Fruit fly (Drosophila melanogaster) whole organism, larva: ENCODE data around the gene Snx3.

Experiments used
- noc ChIP-seq: fragments of 200-800 bp; sonication (Bioruptor generic); optimal IDR thresholded peaks from 3 replicates; lab custom pipeline; 2019; ENCODE audit warnings: missing biosample characterization, mild to moderate bottlenecking, missing genetic modification characterization, moderate library complexity

Snx3 gene

DNA sequence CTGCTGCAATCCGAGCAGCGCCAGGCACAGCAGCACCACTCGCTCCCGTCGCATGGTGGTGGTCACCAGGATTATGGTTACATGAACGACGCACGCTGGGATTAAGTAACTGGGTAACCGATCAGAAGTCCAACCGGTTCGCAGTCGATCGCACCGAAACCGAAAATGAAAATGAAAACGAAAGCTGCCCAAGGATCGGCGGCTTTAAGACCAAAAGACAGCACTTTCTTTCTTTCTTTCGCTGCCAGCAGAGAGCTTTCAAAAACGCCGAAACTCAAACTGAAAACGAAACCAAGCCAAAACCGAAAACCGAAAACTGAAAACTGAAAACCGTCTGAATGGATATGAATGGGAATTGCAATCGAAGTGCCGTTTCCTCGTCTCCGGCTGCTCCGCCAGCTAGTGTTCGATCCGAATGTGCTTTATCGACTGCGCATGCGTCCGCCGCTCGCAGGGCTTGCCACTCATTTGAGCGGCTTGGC lies 14.3 kb downstream of the Snx3 start, which contains the start of gene CG6753:
TSS of gene CG6753 (minus strand) at position 432 of the 482 bp plus-strand sequence.
- TF ChIP-seq noc (tag; lab: Kevin White, UChicago) = no peak

dm6 chr3R:12644621-12645310 lies 16.9 kb downstream of the Snx3 start:
- no peak for TF ChIP-seq noc (tag; lab: Kevin White, UChicago)

dm6 chr3R:12645771-12646317 lies 18.0 kb downstream of the Snx3 start:
- TF ChIP-seq noc (tag; lab: Kevin White, UChicago) = no peak

dm6 chr3R:12646926-12647325 lies 19.1 kb downstream of the Snx3 start:
- no peak for TF ChIP-seq noc (tag; lab: Kevin White, UChicago)

DNA sequence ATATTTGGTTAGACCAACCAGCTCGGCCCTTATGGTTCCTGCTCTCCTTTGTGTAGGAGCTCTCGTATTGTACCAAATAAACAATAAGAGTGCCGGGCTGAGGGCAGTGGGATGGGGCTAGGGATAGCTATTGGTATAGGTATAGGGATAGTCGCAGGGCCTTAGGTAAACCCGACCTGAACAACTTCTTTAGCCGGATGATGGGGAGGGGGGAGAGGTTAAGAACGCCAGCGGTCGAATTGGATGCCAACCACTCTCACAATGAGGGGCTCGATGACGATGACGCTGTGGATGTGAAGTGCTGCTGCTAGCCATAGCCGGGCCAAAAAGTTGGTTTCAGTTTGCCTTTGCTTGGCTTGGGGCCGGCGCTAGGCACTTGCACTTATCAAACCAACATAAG lies 19.5 kb downstream of the Snx3 start:
- TF ChIP-seq noc (tag; lab: Kevin White, UChicago) = no peak

DNA sequence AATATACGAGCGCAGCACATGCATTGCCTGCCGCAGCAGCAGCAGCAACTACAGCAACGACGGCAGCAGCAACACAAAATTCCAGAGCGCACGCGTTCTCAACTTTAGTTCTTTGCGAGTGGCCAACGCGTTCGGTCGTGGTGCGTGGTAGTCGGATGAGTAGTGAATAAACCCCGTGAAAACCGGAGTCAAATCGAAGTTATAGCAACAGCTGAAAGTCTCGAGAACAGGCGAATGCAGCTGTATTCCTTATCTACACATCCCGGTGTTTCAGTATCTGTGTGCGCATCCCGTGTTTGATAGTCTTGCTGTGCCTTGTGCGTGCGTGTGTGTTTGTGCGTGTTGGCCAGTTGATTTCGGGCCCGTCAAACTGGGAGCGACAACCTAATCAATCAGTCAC lies 20.1 kb downstream of the Snx3 start, which contains the start of gene Dtg:
TSS of gene Dtg (plus strand) at position 105 of the 400 bp plus-strand sequence.
- TF ChIP-seq noc (tag; lab: Kevin White, UChicago) = no peak

- no peak for TF ChIP-seq noc (tag; lab: Kevin White, UChicago)
These were observed 21.5 kb downstream of the Snx3 start for dm6 chr3R:12649099-12650029.

DNA sequence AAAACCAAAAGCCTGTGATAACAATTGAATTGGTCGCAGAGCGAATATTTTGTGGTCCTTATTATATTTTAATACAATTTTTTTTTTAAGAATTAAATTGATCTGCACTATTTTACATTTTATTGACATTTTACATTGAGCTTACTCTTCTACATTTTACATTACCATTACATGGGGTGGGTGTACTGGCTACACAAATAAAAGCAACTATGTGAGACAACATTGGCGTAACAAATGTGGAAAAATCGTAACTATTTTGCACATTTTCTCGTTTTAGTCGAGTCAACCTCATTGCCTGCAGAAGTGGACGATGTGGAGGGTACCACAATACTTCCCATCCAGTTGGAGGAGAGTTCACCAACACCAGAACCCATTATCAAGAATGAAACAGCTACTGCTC lies 22.7 kb downstream of the Snx3 start:
- TF ChIP-seq noc (tag; lab: Kevin White, UChicago) = no peak

dm6 chr3R:12652736-12653135 lies 24.9 kb downstream of the Snx3 start:
- no peak for TF ChIP-seq noc (tag; lab: Kevin White, UChicago)

DNA sequence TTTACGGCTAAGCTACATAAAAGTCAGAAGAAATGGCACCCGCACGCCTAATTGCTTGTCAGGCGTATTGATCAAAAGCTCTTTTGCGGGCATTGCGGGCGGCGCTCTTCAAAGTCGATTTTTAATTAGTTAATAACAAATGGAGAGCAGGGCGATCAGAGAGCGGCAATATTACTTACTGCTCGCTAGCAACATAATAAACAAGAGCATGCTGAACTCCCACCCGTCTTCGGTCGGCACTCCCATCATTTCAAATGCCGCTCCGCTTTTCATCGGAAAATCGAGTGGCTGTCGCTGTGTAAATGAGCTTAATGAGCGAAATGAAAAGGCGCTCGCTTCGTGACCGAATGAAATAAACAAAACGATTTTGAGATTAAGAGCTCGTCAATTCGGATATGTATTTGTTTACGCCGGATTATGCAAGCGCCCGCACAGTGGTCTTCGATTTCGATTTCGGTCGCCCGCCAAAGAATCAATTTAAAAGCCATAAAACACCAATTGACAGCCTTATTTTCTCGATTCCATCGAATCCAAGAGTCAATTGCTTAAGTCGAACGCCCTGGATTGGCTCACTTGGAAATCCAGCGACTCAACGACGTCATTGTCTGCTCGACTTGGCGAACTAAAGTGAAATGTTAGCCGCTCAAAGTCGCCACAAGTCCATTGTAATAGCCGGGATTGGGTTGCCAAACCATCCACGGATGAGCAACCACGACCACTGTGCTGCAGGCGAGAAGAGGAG lies 25.9 kb downstream of the Snx3 start:
- TF ChIP-seq noc (tag; lab: Kevin White, UChicago) = peak; percentile 67

dm6 chr3R:12654253-12654623 lies 26.4 kb downstream of the Snx3 start, which contains the start of gene CG6225:
Gene CG6225, plus strand, starts transcription at chr3R:12654577.
- no peak for TF ChIP-seq noc (tag; lab: Kevin White, UChicago)

DNA sequence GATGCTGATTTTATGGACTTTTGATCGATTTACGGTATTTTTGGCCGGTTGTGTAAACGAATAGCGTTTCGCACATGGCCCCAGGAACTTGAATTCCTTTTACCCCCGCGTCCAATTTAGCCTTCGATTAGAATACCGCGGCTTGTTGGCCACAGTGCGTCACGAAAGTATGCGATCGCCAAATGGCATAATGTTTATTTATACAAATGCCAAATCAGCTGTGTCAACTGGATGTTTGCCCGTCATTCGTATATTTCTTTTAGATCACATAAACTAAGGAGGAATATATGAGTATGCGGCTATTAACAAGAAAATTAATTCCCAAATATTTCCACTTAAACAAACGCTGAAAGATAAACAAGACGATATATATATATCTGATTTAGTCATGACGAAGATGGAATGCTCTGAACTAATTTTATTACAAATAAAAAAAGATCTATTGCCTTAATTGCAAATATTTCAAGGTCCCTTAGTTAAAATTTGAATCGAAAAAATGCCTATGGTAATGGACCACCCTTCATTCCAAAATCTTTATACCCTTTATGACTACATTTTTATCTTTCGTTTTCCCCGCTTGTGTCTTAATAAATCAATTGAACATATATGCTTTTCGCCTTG lies 29.2 kb downstream of the Snx3 start:
- peak; percentile 9 for TF ChIP-seq noc (tag; lab: Kevin White, UChicago)

DNA sequence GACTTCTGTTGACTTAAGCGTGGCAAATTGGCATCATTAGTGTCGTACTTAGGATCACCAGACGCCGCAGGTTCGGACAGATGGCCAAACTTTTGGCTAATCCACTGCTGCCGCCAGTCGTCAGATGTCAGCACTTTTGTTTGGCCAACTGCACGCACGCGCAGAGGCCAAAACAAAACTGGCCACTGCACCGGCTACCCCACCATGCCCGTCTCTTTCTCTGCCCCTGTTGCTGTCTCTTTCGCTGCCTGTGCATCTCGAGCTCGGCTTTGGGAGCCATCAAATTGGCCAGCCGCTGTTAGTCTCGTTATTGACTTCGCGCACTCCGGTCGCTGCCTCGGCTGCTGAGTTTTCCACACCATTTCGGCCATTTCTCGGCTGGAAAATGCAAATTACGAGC lies 34.7 kb downstream of the Snx3 start, which contains the start of gene CG14395:
TSS of gene CG14395 (plus strand) at position 301 of the 400 bp plus-strand sequence.
- TF ChIP-seq noc (tag; lab: Kevin White, UChicago) = no peak

- TF ChIP-seq noc (tag; lab: Kevin White, UChicago) = no peak
These were observed 38.5 kb downstream of the Snx3 start for dm6 chr3R:12666206-12666834.
